Fruit fly (Drosophila melanogaster): ENCODE results near the gene CG16772.

- TF ChIP-seq bab1 (GFP tag; optimal IDR thresholded peaks at IDR 0.05) (no peak), cic (GFP tag; optimal IDR thresholded peaks at IDR 0.05) (no peak), CG1620 (GFP tag; optimal IDR thresholded peaks at IDR 0.05) (no peak), kay (GFP tag; ENCODE audit: borderline replicate concordance) (no peak), CG12768 (GFP tag; optimal IDR thresholded peaks at IDR 0.05) (no peak), CG11617 (GFP tag; optimal IDR thresholded peaks at IDR 0.05) (no peak), CG33017 (tag; optimal IDR thresholded peaks at IDR 0.05) (no peak), Clk (GFP tag; optimal IDR thresholded peaks at IDR 0.05) (no peak), Crg-1 (GFP tag; optimal IDR thresholded peaks at IDR 0.05) (no peak), toe (GFP tag; optimal IDR thresholded peaks at IDR 0.05) (no peak), CG7045 (GFP tag; optimal IDR thresholded peaks at IDR 0.05) (no peak), ovo (GFP tag; optimal IDR thresholded peaks at IDR 0.05) (no peak)
These were observed 38.7 kb upstream of the CG16772 start for dm6 chr2L:19923786-19924185.
